Worm (Caenorhabditis elegans): Measurements from ENCODE around the gene ttr-18.

ttr-18 gene

ce11 chrII:11476410-11476809 is 10.1 kb downstream of the ttr-18 start, which contains the start of gene W02B12.16:
W02B12.16 (minus strand) TSS chrII:11476510.
- TF ChIP-seq mab-5 (tag; optimal IDR thresholded peaks at IDR 0.05) (no peak), nhr-25 (tag; optimal IDR thresholded peaks at IDR 0.05) (no peak), nhr-129 (tag; optimal IDR thresholded peaks at IDR 0.05) (no peak), sem-4 (tag; optimal IDR thresholded peaks at IDR 0.05) (no peak), lin-11 (tag; optimal IDR thresholded peaks at IDR 0.05) (no peak), nhr-23 (tag; optimal IDR thresholded peaks at IDR 0.05) (no peak), elt-3 (tag; optimal IDR thresholded peaks at IDR 0.05) (no peak), lin-13 (GFP tag; optimal IDR thresholded peaks at IDR 0.05) (no peak)

- TF ChIP-seq F13H6.1 (tag; optimal IDR thresholded peaks at IDR 0.05) (peak; percentile 89), mab-5 (tag; optimal IDR thresholded peaks at IDR 0.05) (peak; percentile 68), egl-27 (tag; optimal IDR thresholded peaks at IDR 0.05) (peak; percentile 32), lin-11 (tag; optimal IDR thresholded peaks at IDR 0.05) (peak; percentile 79), nhr-237 (tag; optimal IDR thresholded peaks at IDR 0.05) (no peak), Y55F3AM.14 (GFP tag; optimal IDR thresholded peaks at IDR 0.05) (peak; percentile 29), nhr-21 (tag; optimal IDR thresholded peaks at IDR 0.05) (peak; percentile 82), elt-3 (tag; optimal IDR thresholded peaks at IDR 0.05) (no peak), zag-1 (tag; optimal IDR thresholded peaks at IDR 0.05) (no peak), alr-1 (tag; optimal IDR thresholded peaks at IDR 0.05) (no peak), unc-39 (tag; optimal IDR thresholded peaks at IDR 0.05) (no peak), elt-1 (tag; optimal IDR thresholded peaks at IDR 0.05) (no peak), nhr-10 (tag; optimal IDR thresholded peaks at IDR 0.05) (no peak), unc-55 (GFP tag; optimal IDR thresholded peaks at IDR 0.05) (peak; percentile 87), sma-9 (GFP tag; optimal IDR thresholded peaks at IDR 0.05) (peak; percentile 90), sma-9 (tag; optimal IDR thresholded peaks at IDR 0.05) (no peak), ama-1 (optimal IDR thresholded peaks at IDR 0.05) (peak; percentile 14), snpc-4 (tag; optimal IDR thresholded peaks at IDR 0.05) (peak; percentile 77), lin-13 (GFP tag; optimal IDR thresholded peaks at IDR 0.05) (peak; percentile 85), nhr-11 (tag; optimal IDR thresholded peaks at IDR 0.05) (no peak), R02D3.7 (tag; optimal IDR thresholded peaks at IDR 0.05) (peak; percentile 53), mbf-1 (tag; optimal IDR thresholded peaks at IDR 0.05) (no peak), fos-1 (tag; optimal IDR thresholded peaks at IDR 0.05) (peak; percentile 50), ztf-1 (GFP tag; conservative IDR thresholded peaks at IDR 0.05) (no peak), nhr-6 (tag; optimal IDR thresholded peaks at IDR 0.05) (peak; percentile 38), sem-4 (tag; optimal IDR thresholded peaks at IDR 0.05) (peak; percentile 88), crh-2 (tag; optimal IDR thresholded peaks at IDR 0.05) (peak; percentile 83), peb-1 (tag; optimal IDR thresholded peaks at IDR 0.05) (no peak), lsy-2 (tag; optimal IDR thresholded peaks at IDR 0.05) (peak; percentile 84 to 92), ZK546.5 (tag; optimal IDR thresholded peaks at IDR 0.05) (no peak), nhr-12 (tag; optimal IDR thresholded peaks at IDR 0.05) (no peak), ztf-4 (tag; optimal IDR thresholded peaks at IDR 0.05) (peak; percentile 79), C34F6.9 (tag; optimal IDR thresholded peaks at IDR 0.05) (peak; percentile 90), lin-39 (tag; optimal IDR thresholded peaks at IDR 0.05) (no peak), aly-2 (tag; optimal IDR thresholded peaks at IDR 0.05) (no peak), unc-62 (GFP tag; optimal IDR thresholded peaks at IDR 0.05) (no peak), nhr-77 (tag; optimal IDR thresholded peaks at IDR 0.05) (no peak), mdl-1 (tag; optimal IDR thresholded peaks at IDR 0.05) (no peak), ceh-82 (tag; optimal IDR thresholded peaks at IDR 0.05) (no peak), ceh-16 (tag; optimal IDR thresholded peaks at IDR 0.05) (peak; percentile 21), nhr-25 (tag; optimal IDR thresholded peaks at IDR 0.05) (peak; percentile 87), dmd-4 (tag; optimal IDR thresholded peaks at IDR 0.05) (no peak), blmp-1 (tag; optimal IDR thresholded peaks at IDR 0.05; ENCODE audit: insufficient read depth) (peak; percentile 68), nhr-129 (tag; optimal IDR thresholded peaks at IDR 0.05) (peak; percentile 62), nhr-23 (tag; optimal IDR thresholded peaks at IDR 0.05) (no peak), ztf-11 (tag; optimal IDR thresholded peaks at IDR 0.05) (no peak), gmeb-1 (tag; optimal IDR thresholded peaks at IDR 0.05) (peak; percentile 87), sma-3 (GFP tag; optimal IDR thresholded peaks at IDR 0.05) (peak; percentile 77)
Observed at ce11 chrII:11473525-11474181, 12.9 kb downstream of the ttr-18 start, which contains the start of the genes metl-1 and W02B12.11. metl-1 (minus strand) TSS chrII:11473575. W02B12.11 (plus strand) TSS chrII:11473861.

Measured in whole organism, L2 larva.